Worm (Caenorhabditis elegans) whole organism, L4 larva: ENCODE results near the gene C08F11.1.

Experiments
- F49E8.2 ChIP-seq: sonication (generic microtip); optimal IDR thresholded peaks from 2 replicates; lab custom pipeline; 2016; ENCODE audit warnings: missing compliant biosample characterization, mild to moderate bottlenecking, missing genetic modification characterization, borderline replicate concordance
- ceh-44 ChIP-seq: fragments of 200-800 bp; sonication (Bioruptor generic); IDR thresholded peaks from 2 replicates; pipeline ENCODE4 v1.3.6; 2022; ENCODE audit warnings: missing genetic modification reagents, missing genetic modification characterization, missing compliant biosample characterization
- madf-9 ChIP-seq: fragments of 200-800 bp; sonication (Bioruptor generic); conservative IDR thresholded peaks from 2 replicates; pipeline ENCODE4 v1.3.6; 2022; ENCODE audit warnings: missing genetic modification reagents, missing genetic modification characterization, missing compliant biosample characterization
- mxl-2 ChIP-seq: fragments of 200-800 bp; sonication (Bioruptor generic); conservative IDR thresholded peaks from 2 replicates; pipeline ENCODE4 v1.3.6; 2022; ENCODE audit warnings: missing genetic modification reagents, missing genetic modification characterization, missing compliant biosample characterization
- nhr-11 ChIP-seq: fragments of 150-350 bp; optimal IDR thresholded peaks from 2 replicates; lab custom pipeline; 2014; ENCODE audit warnings: missing biosample characterization, missing genetic modification characterization
- nhr-25 ChIP-seq: sonication (generic microtip); optimal IDR thresholded peaks from 2 replicates; lab custom pipeline; 2017; ENCODE audit warnings: missing genetic modification characterization, mild to moderate bottlenecking, missing compliant biosample characterization, antibody characterized with exemption, moderate library complexity, borderline replicate concordance; ENCODE audit not compliant: insufficient read depth
- nhr-48 ChIP-seq: sonication (generic microtip); optimal IDR thresholded peaks from 2 replicates; lab custom pipeline; 2016; ENCODE audit warnings: mild to moderate bottlenecking, missing genetic modification characterization, missing compliant biosample characterization
- nhr-77 ChIP-seq: fragments of 150-350 bp; optimal IDR thresholded peaks from 2 replicates; lab custom pipeline; 2014; ENCODE audit warnings: missing biosample characterization, missing genetic modification characterization
- snpc-4 ChIP-seq: fragments of 150-350 bp; optimal IDR thresholded peaks from 2 replicates; lab custom pipeline; 2014; ENCODE audit warnings: missing biosample characterization, missing genetic modification characterization
- spr-1 ChIP-seq: sonication (generic microtip); optimal IDR thresholded peaks from 2 replicates; lab custom pipeline; 2016; ENCODE audit warnings: mild to moderate bottlenecking, missing genetic modification characterization, missing compliant biosample characterization

- TF ChIP-seq nhr-11 (no peak), ceh-44 (GFP tag; lab: Robert Waterston, UW) (no peak), madf-9 (no peak), F49E8.2 (tag; lab: Kevin White, UChicago) (no peak), nhr-48 (tag; lab: Kevin White, UChicago) (no peak), nhr-25 (tag; lab: Kevin White, UChicago) (no peak), spr-1 (tag; lab: Kevin White, UChicago) (no peak), mxl-2 (GFP tag; lab: Robert Waterston, UW) (no peak), snpc-4 (tag; lab: Kevin White, UChicago) (no peak), nhr-77 (no peak)
Observed at ce11 chrIV:13626469-13626868, 2.8 kb downstream of the C08F11.1 start, which contains the start of gene sru-21.
